Worm (Caenorhabditis elegans) whole organism, L4 larva: ENCODE results near the gene epn-1.

Experiments
- F44E2.7 ChIP-seq: fragments of 200-800 bp; sonication (Bioruptor generic); IDR thresholded peaks from 2 replicates; pipeline ENCODE4 v2.1.2; 2022; ENCODE audit warnings: missing genetic modification characterization, missing compliant biosample characterization
- R02D3.7 ChIP-seq: fragments of 150-350 bp; sonication (generic microtip); optimal IDR thresholded peaks from 3 replicates; lab custom pipeline; 2014; ENCODE audit warnings: missing biosample characterization, missing genetic modification characterization
- T20F7.1 ChIP-seq: fragments of 200-800 bp; sonication (Bioruptor generic); optimal IDR thresholded peaks from 2 replicates; lab custom pipeline; 2018; ENCODE audit warnings: mild to moderate bottlenecking, missing genetic modification characterization, missing compliant biosample characterization
- T26A8.4 ChIP-seq: fragments of 200-800 bp; sonication (Bioruptor generic); IDR thresholded peaks from 2 replicates; pipeline ENCODE4 v1.3.6; 2022; ENCODE audit warnings: missing genetic modification characterization, missing compliant biosample characterization
- Y48G9A.11 ChIP-seq: fragments of 200-800 bp; sonication (Bioruptor generic); IDR thresholded peaks from 2 replicates; pipeline ENCODE4 v1.3.6; 2022; ENCODE audit warnings: missing genetic modification reagents, missing genetic modification characterization, missing compliant biosample characterization
- ZK337.2 ChIP-seq: fragments of 200-800 bp; sonication (Bioruptor generic); IDR thresholded peaks from 2 replicates; pipeline ENCODE4 v1.3.6; 2022; ENCODE audit warnings: missing genetic modification reagents, missing genetic modification characterization, missing compliant biosample characterization
- ZK546.5 ChIP-seq, 2 experiments: sonication (generic microtip); optimal IDR thresholded peaks; 2 replicates each; lab custom pipeline; 2017; ENCODE audit warnings: missing biosample characterization in 2 of 2, missing genetic modification characterization in 2 of 2
- arid-1 ChIP-seq: fragments of 200-800 bp; sonication (Bioruptor generic); conservative IDR thresholded peaks from 2 replicates; pipeline ENCODE4 v1.3.6; 2022; ENCODE audit warnings: missing genetic modification reagents, missing genetic modification characterization, missing compliant biosample characterization
- ceh-62 ChIP-seq: sonication (generic microtip); optimal IDR thresholded peaks from 2 replicates; lab custom pipeline; 2017; ENCODE audit warnings: missing biosample characterization, missing genetic modification characterization
- ces-1 ChIP-seq: fragments of 150-350 bp; sonication (generic microtip); optimal IDR thresholded peaks from 4 replicates; lab custom pipeline; 2014; ENCODE audit warnings: missing biosample characterization, missing genetic modification reagents, missing genetic modification characterization
- cey-2 ChIP-seq: sonication (generic microtip); optimal IDR thresholded peaks from 3 replicates; lab custom pipeline; 2017; ENCODE audit warnings: missing genetic modification characterization, mild to moderate bottlenecking, missing compliant biosample characterization, antibody characterized with exemption, borderline replicate concordance; ENCODE audit not compliant: insufficient read depth
- ctbp-1 ChIP-seq: fragments of 200-800 bp; sonication (Bioruptor generic); IDR thresholded peaks from 2 replicates; pipeline ENCODE4 v1.3.6; 2022; ENCODE audit warnings: missing genetic modification reagents, missing genetic modification characterization, missing compliant biosample characterization
- daf-12 ChIP-seq: fragments of 150-350 bp; optimal IDR thresholded peaks from 2 replicates; lab custom pipeline; 2014; ENCODE audit warnings: missing biosample characterization, missing genetic modification reagents, missing genetic modification characterization
- daf-16 ChIP-seq, 3 experiments: sonication (generic microtip); optimal IDR thresholded peaks; 2 replicates each; lab custom pipeline; 2016 to 2017; ENCODE audit warnings: missing genetic modification characterization in 3 of 3, missing genetic modification reagents in 3 of 3, mild to moderate bottlenecking in 2 of 3, missing compliant biosample characterization in 2 of 3, missing biosample characterization in 1 of 3, moderate library complexity in 1 of 3
- daf-19 ChIP-seq: fragments of 200-800 bp; sonication (Bioruptor generic); conservative IDR thresholded peaks from 2 replicates; pipeline ENCODE4 v1.3.6; 2022; ENCODE audit warnings: missing genetic modification characterization, missing compliant biosample characterization
- daf-8 ChIP-seq: fragments of 200-800 bp; sonication (Bioruptor generic); IDR thresholded peaks from 2 replicates; pipeline ENCODE4 v1.3.6; 2022; ENCODE audit warnings: missing genetic modification characterization, missing compliant biosample characterization
- dmd-6 ChIP-seq: fragments of 200-800 bp; sonication (Bioruptor generic); IDR thresholded peaks from 2 replicates; pipeline ENCODE4 v1.3.6; 2022; ENCODE audit warnings: missing genetic modification reagents, missing genetic modification characterization, missing compliant biosample characterization
- dve-1 ChIP-seq: sonication (generic microtip); optimal IDR thresholded peaks from 2 replicates; lab custom pipeline; 2017; ENCODE audit warnings: antibody characterized with exemption, mild to moderate bottlenecking, missing genetic modification characterization, missing compliant biosample characterization; ENCODE audit not compliant: insufficient read depth
- egl-43 ChIP-seq: fragments of 200-800 bp; sonication (Bioruptor generic); IDR thresholded peaks from 2 replicates; pipeline ENCODE4 v1.3.6; 2022; ENCODE audit warnings: missing genetic modification reagents, missing genetic modification characterization, missing compliant biosample characterization
- hif-1 ChIP-seq, 2 experiments: sonication (generic microtip); optimal IDR thresholded peaks; 2 replicates each; lab custom pipeline; 2016 to 2017; ENCODE audit warnings: missing compliant biosample characterization in 2 of 2, missing genetic modification characterization in 2 of 2, missing genetic modification reagents in 2 of 2, missing genotype in 2 of 2, mild to moderate bottlenecking in 1 of 2
- hlh-11 ChIP-seq: fragments of 200-800 bp; sonication (Bioruptor generic); optimal IDR thresholded peaks from 2 replicates; lab custom pipeline; 2018; ENCODE audit warnings: mild to moderate bottlenecking, missing genetic modification characterization, missing compliant biosample characterization
- hlh-30 ChIP-seq: sonication (generic microtip); optimal IDR thresholded peaks from 2 replicates; lab custom pipeline; 2017; ENCODE audit warnings: antibody characterized with exemption, mild to moderate bottlenecking, missing genetic modification characterization, missing compliant biosample characterization; ENCODE audit not compliant: insufficient read depth
- jun-1 ChIP-seq: fragments of 150-350 bp; optimal IDR thresholded peaks from 2 replicates; lab custom pipeline; 2014; ENCODE audit warnings: missing biosample characterization, missing genetic modification reagents, missing genetic modification characterization
- lin-1 ChIP-seq: fragments of 200-800 bp; sonication (Bioruptor generic); IDR thresholded peaks from 2 replicates; pipeline ENCODE4 v1.3.6; 2022; ENCODE audit warnings: missing genetic modification reagents, missing genetic modification characterization, missing compliant biosample characterization
- lin-13 ChIP-seq: fragments of 150-350 bp; optimal IDR thresholded peaks from 2 replicates; lab custom pipeline; 2014; ENCODE audit warnings: missing biosample characterization, missing genetic modification reagents, missing genetic modification characterization
- lin-39 ChIP-seq: fragments of 150-350 bp; optimal IDR thresholded peaks from 2 replicates; lab custom pipeline; 2014; ENCODE audit warnings: missing biosample characterization, missing genetic modification reagents, missing genetic modification characterization
- lir-3 ChIP-seq: sonication (generic microtip); optimal IDR thresholded peaks from 2 replicates; lab custom pipeline; 2016; ENCODE audit warnings: mild to moderate bottlenecking, missing genetic modification characterization, missing compliant biosample characterization
- madf-9 ChIP-seq: fragments of 200-800 bp; sonication (Bioruptor generic); conservative IDR thresholded peaks from 2 replicates; pipeline ENCODE4 v1.3.6; 2022; ENCODE audit warnings: missing genetic modification reagents, missing genetic modification characterization, missing compliant biosample characterization
- mep-1 ChIP-seq: fragments of 150-350 bp; sonication (generic microtip); optimal IDR thresholded peaks from 3 replicates; lab custom pipeline; 2014; ENCODE audit warnings: missing biosample characterization, missing genetic modification characterization
- mxl-2 ChIP-seq: fragments of 200-800 bp; sonication (Bioruptor generic); conservative IDR thresholded peaks from 2 replicates; pipeline ENCODE4 v1.3.6; 2022; ENCODE audit warnings: missing genetic modification reagents, missing genetic modification characterization, missing compliant biosample characterization
- nhr-102 ChIP-seq: sonication (generic microtip); optimal IDR thresholded peaks from 2 replicates; lab custom pipeline; 2016; ENCODE audit warnings: mild to moderate bottlenecking, missing genetic modification characterization, moderate library complexity, missing compliant biosample characterization
- nhr-28 ChIP-seq: fragments of 150-350 bp; optimal IDR thresholded peaks from 2 replicates; lab custom pipeline; 2014; ENCODE audit warnings: missing biosample characterization, missing genetic modification characterization
- php-3 ChIP-seq: fragments of 200-800 bp; sonication (Bioruptor generic); IDR thresholded peaks from 2 replicates; pipeline ENCODE4 v1.3.6; 2022; ENCODE audit warnings: missing genetic modification reagents, missing genetic modification characterization, missing compliant biosample characterization
- pqm-1 ChIP-seq: sonication (generic microtip); optimal IDR thresholded peaks from 2 replicates; lab custom pipeline; 2017; ENCODE audit warnings: missing biosample characterization, missing genetic modification characterization
- tra-1 ChIP-seq: fragments of 200-800 bp; sonication (Bioruptor generic); IDR thresholded peaks from 2 replicates; pipeline ENCODE4 v1.3.6; 2022; ENCODE audit warnings: missing genetic modification reagents, missing genetic modification characterization, missing compliant biosample characterization
- vab-7 ChIP-seq: fragments of 200-800 bp; sonication (Bioruptor generic); IDR thresholded peaks from 2 replicates; pipeline ENCODE4 v1.3.6; 2022; ENCODE audit warnings: missing genetic modification reagents, missing genetic modification characterization, missing compliant biosample characterization
- zip-11 ChIP-seq: fragments of 200-800 bp; sonication (Bioruptor generic); IDR thresholded peaks from 2 replicates; pipeline ENCODE4 v1.3.6; 2022; ENCODE audit warnings: missing genetic modification characterization, missing compliant biosample characterization
- zip-2 ChIP-seq: fragments of 150-350 bp; optimal IDR thresholded peaks from 2 replicates; lab custom pipeline; 2014; ENCODE audit warnings: missing biosample characterization, missing genetic modification characterization

epn-1 gene

ce11 chrX:14810718-14811117 is 7.6 kb downstream of the epn-1 start, which contains the start of gene atf-4 (continued):
- TF ChIP-seq hif-1 (tag; optimal IDR thresholded peaks at IDR 0.05; lab: Kevin White, UChicago): peak in 1 of 2 experiments; percentile 37
- TF ChIP-seq cey-2: no peak
- no peak for TF ChIP-seq ZK546.5 (tag; optimal IDR thresholded peaks at IDR 0.05; lab: Kevin White, UChicago)
- no peak for TF ChIP-seq ceh-62
- no peak for TF ChIP-seq jun-1 (tag; lab: Kevin White, UChicago)
- TF ChIP-seq T26A8.4 (GFP tag; lab: Robert Waterston, UW): peak; percentile 62; the same call in 1 of the 2 replicates
- TF ChIP-seq Y48G9A.11 (GFP tag; lab: Robert Waterston, UW): no peak
- no peak for TF ChIP-seq php-3 (GFP tag; lab: Robert Waterston, UW)
- TF ChIP-seq madf-9: no peak
- TF ChIP-seq hlh-30 (tag; lab: Kevin White, UChicago): peak; percentile 95
- TF ChIP-seq lin-1 (GFP tag; lab: Robert Waterston, UW): peak; percentile 68
- TF ChIP-seq ces-1: no peak
- no peak for TF ChIP-seq lir-3
- no peak for TF ChIP-seq R02D3.7 (tag; lab: Kevin White, UChicago)
- peak; percentile 24 for TF ChIP-seq pqm-1 (tag; lab: Kevin White, UChicago)
- TF ChIP-seq nhr-102 (tag; lab: Kevin White, UChicago): peak; percentile 38
- TF ChIP-seq vab-7 (GFP tag; lab: Robert Waterston, UW): no peak
- TF ChIP-seq mep-1: peak; percentile 75
- no peak for TF ChIP-seq zip-11 (GFP tag; lab: Robert Waterston, UW)
- no peak for TF ChIP-seq ctbp-1
- TF ChIP-seq daf-12: no peak
- no peak for TF ChIP-seq zip-2 (tag; lab: Kevin White, UChicago)
- TF ChIP-seq daf-16 (GFP tag; optimal IDR thresholded peaks at IDR 0.05; lab: Kevin White, UChicago): no peak
- TF ChIP-seq daf-16 (tag; optimal IDR thresholded peaks at IDR 0.05; lab: Kevin White, UChicago): peak; percentile 71
- TF ChIP-seq F44E2.7: no peak
- peak; percentile 34; the same call in 1 of the 2 replicates for TF ChIP-seq egl-43
- TF ChIP-seq daf-8 (GFP tag; lab: Robert Waterston, UW): no peak
- TF ChIP-seq daf-19 (GFP tag; lab: Robert Waterston, UW): no peak

- TF ChIP-seq ceh-62: no peak
- TF ChIP-seq ZK337.2 (GFP tag; lab: Robert Waterston, UW): no peak
- no peak for TF ChIP-seq arid-1 (GFP tag; lab: Robert Waterston, UW)
- peak; percentile 70 for TF ChIP-seq dmd-6 (GFP tag; lab: Robert Waterston, UW)
- no peak for TF ChIP-seq egl-43
- no peak for TF ChIP-seq daf-19 (GFP tag; lab: Robert Waterston, UW)
- TF ChIP-seq hlh-30 (tag; lab: Kevin White, UChicago): peak; percentile 54
- TF ChIP-seq T26A8.4 (GFP tag; lab: Robert Waterston, UW): no peak
- peak; percentile 41 for TF ChIP-seq T20F7.1 (GFP tag; lab: Kevin White, UChicago)
- TF ChIP-seq daf-16 (GFP tag; optimal IDR thresholded peaks at IDR 0.05; lab: Kevin White, UChicago): no peak
- TF ChIP-seq daf-16 (tag; optimal IDR thresholded peaks at IDR 0.05; lab: Kevin White, UChicago): peak; percentile 50
- TF ChIP-seq ces-1: no peak
- 0 out of 2 replicates have a peak, but pooled peaks have one; percentile 22 for TF ChIP-seq tra-1 (GFP tag; lab: Robert Waterston, UW)
- TF ChIP-seq lin-13: no peak
- peak; percentile 9 for TF ChIP-seq nhr-28 (tag; lab: Kevin White, UChicago)
- TF ChIP-seq lin-39 (tag; lab: Kevin White, UChicago): no peak
- TF ChIP-seq hlh-11: peak; percentile 20
- TF ChIP-seq mxl-2 (GFP tag; lab: Robert Waterston, UW): peak; percentile 96
- no peak for TF ChIP-seq dve-1
- TF ChIP-seq, all 104 proteins: peak for 8
Measured at ce11 chrX:14809905-14810304, 8.4 kb downstream of the epn-1 start.
